Fruit fly (Drosophila melanogaster) whole organism, pupa: ENCODE results near the gene crq.
A peak's percentile ranks its signal among the peaks of the same experiment; 100 is the strongest.

Experiments used
- CG10348 ChIP-seq: fragments of 200-800 bp; sonication (Bioruptor generic); IDR thresholded peaks from 2 replicates; pipeline ENCODE4 v1.3.6; 2022; ENCODE audit warnings: missing biosample characterization, missing genetic modification characterization
- CG13204 ChIP-seq: fragments of 200-800 bp; sonication (Bioruptor generic); optimal IDR thresholded peaks from 2 replicates; lab custom pipeline; 2018; ENCODE audit warnings: missing biosample characterization, mild to moderate bottlenecking, missing genetic modification characterization, moderate library complexity
- rn ChIP-seq: fragments of 200-800 bp; sonication (Bioruptor generic); IDR thresholded peaks from 2 replicates; pipeline ENCODE4 v1.3.6; 2022; ENCODE audit warnings: missing biosample characterization, missing genetic modification characterization

DNA sequence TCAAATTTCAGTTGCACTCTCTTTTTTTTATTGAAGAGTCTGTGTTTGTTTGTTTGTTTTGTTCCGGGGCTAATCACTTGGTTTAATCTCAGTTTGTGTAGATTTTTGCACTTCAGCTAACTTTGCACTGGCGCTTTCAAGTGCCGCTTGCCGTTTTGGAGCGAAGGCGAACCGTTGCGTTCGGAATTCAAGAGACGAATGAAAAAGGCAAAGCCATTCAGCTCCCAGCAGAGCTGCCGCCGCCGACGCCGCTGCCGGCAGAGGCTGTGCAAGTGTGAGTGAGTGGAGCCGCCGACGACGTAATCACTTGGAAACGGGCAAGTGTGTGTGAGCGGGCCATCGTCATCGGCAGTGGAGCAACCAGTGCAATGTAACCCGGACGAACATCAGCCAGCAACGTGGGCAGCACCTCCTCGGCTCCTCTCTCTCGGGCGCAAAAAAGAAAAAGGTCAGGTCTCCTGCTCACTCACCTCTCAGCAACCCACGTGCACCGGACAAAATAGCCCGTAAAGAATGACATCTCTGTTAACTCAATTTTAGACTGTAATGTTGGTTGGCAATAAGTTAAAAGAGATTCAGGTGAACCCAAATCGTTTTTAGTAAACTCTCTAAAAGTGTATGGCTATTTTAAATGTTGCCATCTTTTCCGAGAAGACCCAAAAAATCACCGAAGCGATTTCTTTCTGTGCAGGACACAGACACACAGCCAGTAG lies 26.8 kb upstream of the crq start, which contains the start of gene cbt:
- peak; percentile 95 for TF ChIP-seq CG13204 (GFP tag; lab: Kevin White, UChicago)
- TF ChIP-seq CG10348 (GFP tag; lab: Robert Waterston, UW), result no peak
- no peak for TF ChIP-seq rn (GFP tag; lab: Robert Waterston, UW)
